Worm (Caenorhabditis elegans) whole organism, L4/young adult: ENCODE data around the gene K07F5.7.

ENCODE experiments used
- dao-5 ChIP-seq: sonication (generic microtip); optimal IDR thresholded peaks from 2 replicates; lab custom pipeline; 2016; ENCODE audit warnings: missing genotype, missing genetic modification characterization, moderate library complexity, missing compliant biosample characterization
- him-1 ChIP-seq: sonication (generic microtip); optimal IDR thresholded peaks from 2 replicates; lab custom pipeline; 2016; ENCODE audit warnings: missing genotype, missing genetic modification reagents, missing genetic modification characterization, missing compliant biosample characterization

DNA sequence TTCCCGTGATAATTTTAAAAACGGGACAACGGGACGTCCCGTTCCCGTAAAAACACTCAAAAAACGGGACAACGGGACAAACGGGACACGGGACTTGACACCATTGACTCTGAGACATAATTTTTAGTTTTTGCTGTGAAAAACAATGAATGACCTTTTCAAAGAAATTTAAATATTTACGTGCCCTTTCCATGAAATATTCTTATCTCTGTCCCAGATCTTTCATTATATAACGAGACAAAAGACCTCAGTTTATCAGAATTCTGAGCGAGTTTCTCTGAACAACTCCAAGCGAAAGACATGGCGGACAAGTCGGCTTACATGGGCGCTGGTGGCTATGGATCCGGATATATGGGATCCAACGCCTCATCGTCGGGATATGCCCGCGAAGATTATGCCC, 4.2 kb downstream of the K07F5.7 start, which contains the start of gene nspd-2:
- TF ChIP-seq dao-5 (no peak), him-1 (no peak)
